Worm (Caenorhabditis elegans): ENCODE measurements around the gene F26G1.3.

The F26G1.3 gene

DNA sequence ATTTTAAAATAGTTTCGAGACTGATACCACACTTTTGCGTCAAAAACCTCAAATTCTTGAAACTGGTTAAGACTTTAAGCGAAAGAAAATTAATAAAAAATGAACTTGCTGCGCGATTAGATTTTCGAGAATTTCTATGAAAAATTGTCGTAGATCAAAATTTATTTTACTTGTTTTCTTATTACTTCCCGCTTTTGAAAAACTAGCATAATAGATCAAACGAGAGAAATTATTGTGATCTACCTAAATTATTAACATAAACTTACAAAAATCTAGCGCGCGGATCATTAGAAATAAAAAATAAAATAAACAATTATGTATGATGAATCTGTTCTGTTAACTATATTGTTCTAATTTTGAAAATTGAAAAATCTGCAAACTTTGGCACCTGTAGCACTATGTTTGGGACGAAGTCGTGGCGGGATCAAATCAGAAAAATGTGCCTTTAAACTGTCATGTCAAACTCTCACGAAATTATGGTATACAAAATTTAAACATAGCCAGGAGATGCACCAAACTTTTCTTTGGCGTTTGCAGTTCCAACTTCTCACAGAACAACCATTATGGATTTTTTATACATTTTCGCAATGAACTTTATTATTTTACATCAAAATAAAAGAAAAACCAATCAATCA lies 31.7 kb upstream of the F26G1.3 start:
- peak; percentile 37 for TF ChIP-seq elt-2 (tag; optimal IDR thresholded peaks at IDR 0.05)
- TF ChIP-seq ceh-82 (tag; optimal IDR thresholded peaks at IDR 0.05): no peak
- peak; percentile 72 for TF ChIP-seq ama-1 (optimal IDR thresholded peaks at IDR 0.05)

DNA sequence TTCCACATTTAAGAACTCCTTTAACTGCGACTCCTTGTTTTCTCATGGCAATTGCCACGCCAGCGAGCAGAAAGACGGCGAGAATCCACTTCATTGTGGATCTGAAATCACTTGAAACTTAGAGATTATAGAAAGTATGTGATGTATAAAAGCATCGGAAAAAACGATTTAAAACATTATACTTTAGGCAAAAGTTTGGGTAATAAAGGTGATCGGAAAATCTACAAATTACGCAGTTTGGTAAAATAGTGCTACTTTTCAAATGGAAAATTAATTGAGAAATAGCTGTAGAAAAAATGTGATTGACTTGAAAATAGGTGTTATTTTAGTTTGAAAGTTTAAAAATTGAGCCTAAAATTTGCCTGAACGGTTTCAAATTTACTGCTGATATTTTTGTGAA lies 30.8 kb upstream of the F26G1.3 start, which contains the start of gene ttr-41:
Gene ttr-41 (minus strand): TSS at position 101 of the 400 bp plus-strand sequence.
- TF ChIP-seq elt-2 (tag; optimal IDR thresholded peaks at IDR 0.05) (no peak), mdl-1 (tag; optimal IDR thresholded peaks at IDR 0.05) (no peak), nhr-12 (tag; optimal IDR thresholded peaks at IDR 0.05) (no peak), nhr-67 (tag; optimal IDR thresholded peaks at IDR 0.05) (no peak), pha-4 (tag; optimal IDR thresholded peaks at IDR 0.05) (no peak)

DNA sequence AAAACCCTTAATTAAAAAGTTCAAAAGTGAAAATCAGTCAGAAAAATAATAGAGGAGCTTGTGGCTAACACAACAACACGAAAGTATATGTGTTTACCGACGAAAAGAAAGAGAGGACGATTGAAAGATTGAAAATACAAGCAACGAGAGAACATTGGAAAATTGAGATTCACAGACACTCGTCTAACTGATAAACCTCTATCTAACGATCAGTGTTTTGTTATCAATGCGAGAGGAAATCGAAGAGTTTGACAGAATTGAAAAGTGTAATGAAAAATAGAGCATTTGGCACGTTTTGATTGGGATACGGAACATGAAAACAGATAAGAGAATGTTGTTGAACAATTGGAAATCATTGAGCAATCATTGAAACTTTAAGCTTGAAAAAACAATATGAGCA lies 29.9 kb upstream of the F26G1.3 start:
- peak; percentile 44 for TF ChIP-seq egl-5 (tag; optimal IDR thresholded peaks at IDR 0.05)
- TF ChIP-seq skn-1 (tag; optimal IDR thresholded peaks at IDR 0.05): peak; percentile 23
- peak in 1 of 3 experiments; percentile 37 for TF ChIP-seq elt-3 (tag; optimal IDR thresholded peaks at IDR 0.05)
- TF ChIP-seq jun-1 (tag; optimal IDR thresholded peaks at IDR 0.05): peak; percentile 70
- TF ChIP-seq unc-39 (tag; optimal IDR thresholded peaks at IDR 0.05): no peak
- no peak for TF ChIP-seq nhr-12 (tag; optimal IDR thresholded peaks at IDR 0.05)
- peak; percentile 100 for TF ChIP-seq elt-2 (tag; optimal IDR thresholded peaks at IDR 0.05)
- peak; percentile 42 for TF ChIP-seq nfya-1 (tag; optimal IDR thresholded peaks at IDR 0.05; ENCODE audit: insufficient read depth)
- TF ChIP-seq mml-1 (tag; optimal IDR thresholded peaks at IDR 0.05): no peak
- peak; percentile 98 for TF ChIP-seq pqm-1 (tag; optimal IDR thresholded peaks at IDR 0.05)
- TF ChIP-seq pha-4 (tag; optimal IDR thresholded peaks at IDR 0.05): peak; percentile 59
- TF ChIP-seq lin-15B (tag; optimal IDR thresholded peaks at IDR 0.05): no peak

DNA sequence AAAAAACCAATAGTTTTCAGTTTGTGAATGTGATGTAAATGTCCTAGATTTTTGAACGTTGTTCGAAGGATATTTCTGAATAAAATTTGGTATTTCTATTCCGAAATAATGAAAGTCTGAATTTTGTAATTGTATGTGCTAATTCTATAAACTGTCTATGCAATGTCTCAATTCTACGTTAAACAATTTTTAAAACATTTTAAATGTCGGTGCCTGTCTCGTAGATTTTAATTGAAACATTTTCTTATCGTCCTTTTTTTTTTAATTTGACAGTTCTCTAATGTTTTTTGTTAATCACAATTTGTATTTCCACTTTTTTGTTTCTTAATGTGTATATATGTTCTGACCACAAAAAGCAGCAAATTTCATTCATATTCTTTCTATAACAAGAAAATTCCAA lies 28.8 kb upstream of the F26G1.3 start, which contains the start of gene F41C3.7:
Gene F41C3.7 (plus strand): TSS at position 301 of the 400 bp plus-strand sequence.
- TF ChIP-seq elt-3 (tag; optimal IDR thresholded peaks at IDR 0.05): no peak

DNA sequence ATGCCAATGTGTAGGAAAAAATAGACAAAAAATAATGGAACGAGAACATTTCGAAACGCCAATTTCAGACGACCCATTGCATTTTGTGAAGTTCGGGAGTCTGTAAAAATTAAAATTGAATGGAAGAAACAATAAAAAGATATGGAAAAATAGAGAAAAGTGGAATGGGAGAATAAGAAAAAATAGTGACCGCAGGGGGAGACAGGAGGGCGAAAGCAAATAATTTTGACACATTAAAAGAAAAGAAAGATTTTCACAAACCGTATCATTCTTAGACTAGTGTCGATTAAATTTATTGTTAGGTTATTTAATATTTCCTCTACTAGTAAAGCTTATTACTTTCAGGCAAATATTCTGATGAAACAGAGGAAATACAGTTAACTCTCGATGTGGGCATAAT lies 24.7 kb upstream of the F26G1.3 start, which contains the start of gene F41C3.11:
Gene F41C3.11 (minus strand): TSS at position 101 of the 400 bp plus-strand sequence.
- TF ChIP-seq nhr-28 (tag; optimal IDR thresholded peaks at IDR 0.05) (no peak), aly-2 (tag; optimal IDR thresholded peaks at IDR 0.05) (no peak), elt-1 (tag; optimal IDR thresholded peaks at IDR 0.05) (no peak), nhr-237 (tag; optimal IDR thresholded peaks at IDR 0.05) (no peak), unc-39 (tag; optimal IDR thresholded peaks at IDR 0.05) (no peak), jun-1 (tag; optimal IDR thresholded peaks at IDR 0.05) (no peak), tbx-2 (tag; optimal IDR thresholded peaks at IDR 0.05) (no peak)

DNA sequence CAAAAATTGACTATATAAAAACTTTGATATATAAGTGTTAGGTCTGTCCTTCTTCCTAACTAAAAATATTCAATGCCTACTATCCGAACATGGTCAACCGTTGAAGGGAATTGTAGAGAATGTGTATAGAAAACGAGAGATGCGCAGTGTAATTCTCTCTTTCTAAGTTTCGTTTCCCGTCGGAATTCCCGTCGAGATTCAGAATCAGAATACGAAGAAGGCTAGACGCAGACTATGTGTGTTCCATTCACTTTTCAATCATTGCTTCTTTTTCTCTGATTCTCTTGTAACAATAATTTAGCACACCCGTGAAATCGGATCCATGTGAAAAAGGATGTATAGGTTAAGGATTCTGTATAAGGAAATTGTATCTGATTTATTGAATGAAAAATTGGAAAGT lies 24.1 kb upstream of the F26G1.3 start:
- TF ChIP-seq ceh-16 (tag; optimal IDR thresholded peaks at IDR 0.05) (no peak), nhr-23 (tag; optimal IDR thresholded peaks at IDR 0.05) (peak; percentile 35), nhr-25 (tag; optimal IDR thresholded peaks at IDR 0.05) (peak; percentile 56), R02D3.7 (tag; optimal IDR thresholded peaks at IDR 0.05) (no peak), lin-39 (tag; optimal IDR thresholded peaks at IDR 0.05) (no peak)

DNA sequence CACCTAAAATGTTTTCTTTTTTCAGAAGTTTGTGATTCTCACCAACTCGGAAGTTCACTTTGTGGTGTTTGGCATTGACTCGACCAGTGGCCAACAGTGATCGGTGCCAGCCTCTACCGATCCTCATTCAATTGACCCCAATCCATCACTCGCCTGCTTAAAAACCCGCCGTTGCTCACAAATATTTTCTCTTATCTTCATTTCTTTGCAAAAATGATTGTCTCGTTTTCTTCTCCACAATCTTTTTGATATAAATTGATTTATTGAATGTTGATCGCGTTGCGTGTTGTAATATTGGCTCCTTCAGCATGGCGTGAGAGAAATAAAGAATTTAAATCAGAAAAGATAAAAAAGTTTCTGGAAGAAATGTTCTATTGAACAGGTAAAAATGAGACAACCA lies 22.0 kb upstream of the F26G1.3 start:
- no peak for TF ChIP-seq nhr-76 (tag; optimal IDR thresholded peaks at IDR 0.05)
- no peak for TF ChIP-seq ceh-82 (tag; optimal IDR thresholded peaks at IDR 0.05)
- no peak for TF ChIP-seq ztf-4 (tag; optimal IDR thresholded peaks at IDR 0.05)
- no peak for TF ChIP-seq zag-1 (tag; optimal IDR thresholded peaks at IDR 0.05)
- no peak for TF ChIP-seq egl-27 (tag; optimal IDR thresholded peaks at IDR 0.05)
- TF ChIP-seq skn-1 (tag; optimal IDR thresholded peaks at IDR 0.05): no peak
